Worm (Caenorhabditis elegans): ENCODE results near the gene E02H4.6.

ce11 chrX:14234932-14235331 is 17.0 kb downstream of the E02H4.6 start, which contains the start of gene srg-37:
- TF ChIP-seq unc-39 (tag; optimal IDR thresholded peaks at IDR 0.05): no peak
- no peak for TF ChIP-seq mls-2 (tag; optimal IDR thresholded peaks at IDR 0.05)
- TF ChIP-seq drap-1 (GFP tag; optimal IDR thresholded peaks at IDR 0.05): no peak
- no peak for TF ChIP-seq unc-62 (GFP tag; optimal IDR thresholded peaks at IDR 0.05)
- TF ChIP-seq nhr-237 (tag; optimal IDR thresholded peaks at IDR 0.05): no peak
- no peak for TF ChIP-seq nhr-76 (tag; optimal IDR thresholded peaks at IDR 0.05)
- no peak for TF ChIP-seq tbx-8 (GFP tag; optimal IDR thresholded peaks at IDR 0.05)
- TF ChIP-seq lsy-2 (tag; optimal IDR thresholded peaks at IDR 0.05): no peak
- TF ChIP-seq elt-3 (tag; optimal IDR thresholded peaks at IDR 0.05): no peak
- TF ChIP-seq nhr-28 (tag; optimal IDR thresholded peaks at IDR 0.05): no peak
- TF ChIP-seq sptf-1 (tag; optimal IDR thresholded peaks at IDR 0.05): no peak
